Fruit fly (Drosophila melanogaster) whole organism: ENCODE measurements around the gene RunxB.

Source experiments
- CG8478 ChIP-seq: fragments of >200 bp; optimal IDR thresholded peaks from 2 replicates; lab custom pipeline; 2018; ENCODE audit warnings: inconsistent platforms
- Dll ChIP-seq: fragments of >200 bp; optimal IDR thresholded peaks from 2 replicates; lab custom pipeline; 2017
- EcR ChIP-seq, 2 experiments: fragments of >200 bp; optimal IDR thresholded peaks; 2 replicates each; lab custom pipeline; 2017; ENCODE audit warnings: missing biosample characterization in 2 of 2, missing genetic modification characterization in 2 of 2, missing genetic modification reagents in 2 of 2
- pan ChIP-seq: fragments of >200 bp; optimal IDR thresholded peaks from 2 replicates; lab custom pipeline; 2017
- psq ChIP-seq: fragments of >200 bp; optimal IDR thresholded peaks from 2 replicates; lab custom pipeline; 2017
- usp ChIP-seq: fragments of >200 bp; optimal IDR thresholded peaks from 2 replicates; lab custom pipeline; 2017; ENCODE audit warnings: missing biosample characterization, missing genetic modification characterization, mixed read lengths

The RunxB gene

dm6 chrX:20538197-20538596, at the start of gene RunxB:
RunxB (plus strand) TSS chrX:20538497.
- TF ChIP-seq usp (GFP tag; lab: Kevin White, UChicago) (no peak), CG8478 (lab: Kevin White, UChicago) (no peak), EcR (GFP tag; optimal IDR thresholded peaks at IDR 0.05; lab: Kevin White, UChicago) (no peak), Dll (lab: Kevin White, UChicago) (no peak), pan (lab: Kevin White, UChicago) (no peak), psq (lab: Kevin White, UChicago) (no peak)

dm6 chrX:20488701-20489122, 49.6 kb upstream of the RunxB start:
- TF ChIP-seq psq (lab: Kevin White, UChicago) (no peak), EcR (GFP tag; optimal IDR thresholded peaks at IDR 0.05; lab: Kevin White, UChicago) (no peak), Dll (lab: Kevin White, UChicago) (no peak), usp (GFP tag; lab: Kevin White, UChicago) (no peak), CG8478 (lab: Kevin White, UChicago) (no peak), pan (lab: Kevin White, UChicago) (no peak)

DNA sequence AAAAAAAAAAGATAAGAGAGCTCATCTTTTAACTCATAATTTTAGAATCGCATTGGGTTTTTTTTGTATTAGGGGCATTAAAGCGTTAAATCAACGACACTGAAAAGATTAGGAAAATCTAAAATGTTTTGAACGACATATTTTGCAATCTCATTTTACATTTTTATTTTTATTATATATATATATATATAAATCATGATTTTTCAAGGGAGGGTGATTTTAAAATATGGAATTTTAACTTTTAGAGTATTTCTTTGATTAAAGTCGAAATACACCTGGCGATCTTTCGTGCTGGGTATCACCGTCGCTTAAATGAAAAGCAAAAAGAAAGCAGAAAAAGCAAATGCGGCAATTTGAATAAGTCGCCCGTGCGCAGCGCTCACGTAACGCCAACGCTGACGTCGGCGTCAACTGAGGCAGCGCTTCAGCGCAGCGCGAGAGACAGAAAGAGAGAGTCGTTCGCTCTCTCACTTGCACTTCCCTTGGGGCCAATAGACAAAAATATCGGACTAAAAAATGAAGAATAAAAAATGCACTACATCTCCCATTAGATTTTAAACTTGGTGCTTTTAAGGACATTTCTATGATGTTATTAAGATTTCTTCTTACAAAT, 48.8 kb upstream of the RunxB start:
- TF ChIP-seq EcR (GFP tag; optimal IDR thresholded peaks at IDR 0.05; lab: Kevin White, UChicago) (no peak), pan (lab: Kevin White, UChicago) (peak; percentile 72)

- no peak for TF ChIP-seq usp (GFP tag; lab: Kevin White, UChicago)
- TF ChIP-seq EcR (GFP tag; optimal IDR thresholded peaks at IDR 0.05; lab: Kevin White, UChicago), result no peak
- no peak for TF ChIP-seq CG8478 (lab: Kevin White, UChicago)
- no peak for TF ChIP-seq Dll (lab: Kevin White, UChicago)
- TF ChIP-seq pan (lab: Kevin White, UChicago), result no peak
- TF ChIP-seq psq (lab: Kevin White, UChicago), result no peak
These were observed 48.3 kb upstream of the RunxB start for dm6 chrX:20489995-20490393.

- TF ChIP-seq CG8478 (lab: Kevin White, UChicago) (no peak), psq (lab: Kevin White, UChicago) (no peak), EcR (GFP tag; optimal IDR thresholded peaks at IDR 0.05; lab: Kevin White, UChicago) (no peak), usp (GFP tag; lab: Kevin White, UChicago) (no peak), pan (lab: Kevin White, UChicago) (no peak)
These were observed 47.4 kb upstream of the RunxB start for dm6 chrX:20490883-20491282.

DNA sequence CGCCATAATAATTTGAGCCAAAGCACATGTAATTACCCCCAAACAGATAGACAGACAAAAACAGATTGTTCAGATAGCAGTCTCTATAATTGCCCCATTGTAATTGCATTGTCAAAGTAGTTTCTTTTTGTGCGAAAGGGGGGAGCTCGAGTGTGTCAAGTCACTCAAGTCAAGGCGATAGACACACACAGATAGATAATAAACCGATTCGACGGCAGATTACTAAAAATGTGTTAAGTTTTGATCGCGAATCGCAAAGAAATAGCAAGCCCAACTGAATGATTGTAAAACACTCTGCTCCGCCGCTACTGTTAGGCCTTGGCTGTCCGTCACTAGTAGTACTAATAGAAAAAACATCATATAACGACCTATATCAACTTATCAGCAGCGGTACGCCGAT, 45.6 kb upstream of the RunxB start:
- TF ChIP-seq Dll (lab: Kevin White, UChicago) (no peak), usp (GFP tag; lab: Kevin White, UChicago) (no peak), CG8478 (lab: Kevin White, UChicago) (no peak), psq (lab: Kevin White, UChicago) (no peak), pan (lab: Kevin White, UChicago) (no peak), EcR (GFP tag; optimal IDR thresholded peaks at IDR 0.05; lab: Kevin White, UChicago) (no peak)

- TF ChIP-seq psq (lab: Kevin White, UChicago) (no peak), EcR (GFP tag; optimal IDR thresholded peaks at IDR 0.05; lab: Kevin White, UChicago) (no peak), CG8478 (lab: Kevin White, UChicago) (no peak), Dll (lab: Kevin White, UChicago) (no peak), pan (lab: Kevin White, UChicago) (no peak), usp (GFP tag; lab: Kevin White, UChicago) (no peak)
These were observed 43.2 kb upstream of the RunxB start for dm6 chrX:20495117-20495516.

DNA sequence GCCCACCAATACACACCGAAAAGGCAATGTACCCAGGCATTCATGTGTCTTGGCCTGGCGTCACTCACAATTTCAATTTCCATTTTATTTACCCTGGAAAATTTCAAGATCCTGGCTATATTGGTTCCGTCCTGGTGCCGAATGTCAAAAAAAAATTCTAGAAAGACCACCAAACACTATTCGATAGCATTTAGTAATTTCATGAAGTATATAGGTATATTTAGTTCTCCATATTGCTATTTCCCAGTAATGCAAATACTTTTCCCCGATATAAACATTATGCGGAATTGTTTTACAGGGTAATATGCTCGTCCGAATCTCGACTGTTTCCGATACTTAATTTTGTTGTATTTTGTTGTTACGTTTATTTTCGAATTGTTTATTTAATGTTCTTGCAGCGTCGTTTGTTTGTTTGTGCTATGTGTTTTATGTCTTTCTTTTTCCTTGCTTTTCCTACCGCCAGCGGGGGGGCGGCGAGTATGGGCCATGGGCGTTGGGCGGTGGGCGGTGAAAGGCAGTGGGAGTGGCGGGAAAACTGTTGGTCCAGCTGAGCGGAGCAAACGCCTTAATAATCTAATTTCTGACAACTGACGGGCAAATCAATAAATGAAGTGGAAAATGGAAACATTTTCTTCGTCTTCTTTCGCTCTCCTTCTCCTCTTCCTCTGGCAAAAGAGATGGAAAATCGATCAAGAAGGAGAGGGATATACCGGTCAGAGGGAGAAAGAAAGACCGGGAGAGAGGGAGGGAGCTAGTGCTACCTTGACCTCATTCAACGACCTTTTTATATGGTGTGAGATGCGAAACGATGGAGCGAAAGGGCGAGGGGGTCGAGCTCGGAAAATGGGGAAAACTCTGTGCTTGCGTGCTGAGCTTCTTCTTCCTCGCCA, 42.3 kb upstream of the RunxB start:
- TF ChIP-seq pan (lab: Kevin White, UChicago), result peak; percentile 85
- no peak for TF ChIP-seq CG8478 (lab: Kevin White, UChicago)

DNA sequence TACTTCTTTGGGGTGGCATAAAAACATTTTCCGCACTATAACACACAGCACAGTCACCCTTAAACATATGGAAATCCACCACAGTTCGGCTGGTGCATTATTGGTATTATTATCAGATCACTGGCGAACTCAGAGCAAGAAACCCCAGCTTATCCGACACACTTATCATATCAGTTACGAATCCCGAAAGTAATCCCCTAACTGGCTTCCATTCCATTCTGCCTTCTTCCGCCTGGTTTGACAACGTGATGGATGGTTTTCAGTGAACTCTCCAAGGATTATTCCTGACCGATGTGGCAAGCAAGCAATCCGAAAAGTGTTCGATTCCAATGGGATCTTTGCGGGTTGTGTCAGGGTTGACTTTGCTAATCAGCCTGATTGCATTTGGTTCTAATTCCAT, 39.3 kb upstream of the RunxB start:
- no peak for TF ChIP-seq psq (lab: Kevin White, UChicago)
- TF ChIP-seq CG8478 (lab: Kevin White, UChicago), result no peak
- no peak for TF ChIP-seq usp (GFP tag; lab: Kevin White, UChicago)
- TF ChIP-seq EcR (GFP tag; optimal IDR thresholded peaks at IDR 0.05; lab: Kevin White, UChicago), result no peak
- TF ChIP-seq Dll (lab: Kevin White, UChicago), result no peak
- TF ChIP-seq pan (lab: Kevin White, UChicago), result no peak

DNA sequence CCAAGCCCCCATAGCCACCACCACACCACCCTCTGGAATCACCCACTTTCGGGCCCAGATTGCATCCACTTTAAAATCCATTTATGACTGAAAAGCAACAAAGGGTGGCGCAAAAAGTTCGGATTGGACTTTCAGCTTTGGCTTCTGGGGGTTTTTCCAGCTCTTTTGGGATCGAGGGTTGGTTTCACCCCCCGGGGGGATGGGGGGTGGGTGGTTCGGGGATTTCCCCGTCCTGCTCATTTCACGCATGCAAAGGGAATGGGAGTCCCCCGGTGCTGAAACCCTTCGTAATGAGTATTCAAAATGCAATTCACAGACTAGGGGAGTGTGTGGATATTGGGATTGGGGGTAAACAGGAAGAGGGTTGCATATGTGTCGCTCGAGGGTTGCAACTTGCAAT, 38.5 kb upstream of the RunxB start:
- TF ChIP-seq EcR (GFP tag; optimal IDR thresholded peaks at IDR 0.05; lab: Kevin White, UChicago) (no peak), usp (GFP tag; lab: Kevin White, UChicago) (no peak), pan (lab: Kevin White, UChicago) (no peak)

dm6 chrX:20501040-20501609, 37.2 kb upstream of the RunxB start:
- TF ChIP-seq psq (lab: Kevin White, UChicago) (no peak), EcR (GFP tag; optimal IDR thresholded peaks at IDR 0.05; lab: Kevin White, UChicago) (peak in 1 of 2 experiments; percentile 23), usp (GFP tag; lab: Kevin White, UChicago) (no peak)
